Worm (Caenorhabditis elegans): ENCODE measurements around the gene srx-110.

The srx-110 gene

DNA sequence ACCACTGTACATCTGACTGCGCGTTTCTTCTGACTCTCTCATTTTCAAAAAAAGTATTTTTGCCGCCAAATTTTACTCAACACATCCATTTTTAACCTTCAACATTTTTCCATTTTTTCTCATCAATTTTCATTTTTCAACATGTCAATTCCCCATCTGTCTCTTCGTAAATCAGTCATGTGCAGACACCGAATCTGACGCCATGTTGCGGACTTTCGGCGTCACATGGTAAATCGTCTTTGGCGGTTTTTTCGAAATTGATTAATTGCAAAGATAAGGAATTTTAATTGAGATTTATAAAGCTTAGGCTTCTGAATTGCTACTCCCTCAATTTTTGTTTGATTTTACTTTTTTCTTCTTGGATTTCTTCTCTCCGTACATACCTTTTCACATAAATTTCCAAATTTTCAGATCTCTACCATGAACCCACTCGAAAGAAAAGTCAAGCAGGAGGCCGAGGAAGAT lies 26.6 kb upstream of the srx-110 start, which contains the start of gene F19B10.1 (continued):
- TF ChIP-seq rpc-1 (optimal IDR thresholded peaks at IDR 0.05) = no peak
- TF ChIP-seq rpc-1 (tag; optimal IDR thresholded peaks at IDR 0.05) = no peak
- TF ChIP-seq attf-5 (GFP tag; optimal IDR thresholded peaks at IDR 0.05) = peak; percentile 66
- TF ChIP-seq sea-2 (GFP tag; IDR thresholded peaks at IDR 0.05) = no peak
- no peak for TF ChIP-seq F49E8.2 (tag; optimal IDR thresholded peaks at IDR 0.05; ENCODE audit: insufficient read depth)
- TF ChIP-seq hmg-20 (GFP tag; IDR thresholded peaks at IDR 0.05) = no peak
- TF ChIP-seq F52B5.7 (tag; optimal IDR thresholded peaks at IDR 0.05) = no peak

DNA sequence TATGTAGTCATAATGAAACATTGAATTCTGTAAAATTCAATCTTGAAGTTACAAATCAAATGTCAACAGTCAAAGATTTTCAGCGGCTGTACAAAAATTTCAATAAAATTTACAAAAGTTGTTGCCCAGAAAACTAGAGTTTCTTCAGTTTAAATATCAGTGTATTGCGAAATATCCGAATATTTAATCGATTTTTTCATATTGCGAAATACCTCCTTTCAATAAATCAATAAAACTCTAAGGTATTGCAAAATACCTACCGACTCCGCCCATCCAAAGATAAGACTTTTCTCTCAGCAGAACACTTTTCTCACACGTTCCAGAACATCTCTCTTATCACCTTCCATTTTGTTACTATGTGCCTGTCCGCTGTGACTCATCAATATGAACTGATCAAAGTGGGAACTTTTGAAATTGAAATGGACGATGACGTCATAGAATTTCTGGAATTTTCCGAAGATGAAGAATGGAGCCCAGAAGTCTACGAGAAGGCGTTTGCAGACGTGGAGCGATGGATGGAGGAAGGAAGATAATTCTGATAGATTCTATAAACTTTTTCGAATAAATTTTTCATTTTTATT lies 24.8 kb upstream of the srx-110 start:
- TF ChIP-seq nhr-80 (tag; optimal IDR thresholded peaks at IDR 0.05) (peak; percentile 4), zfh-2 (GFP tag; conservative IDR thresholded peaks at IDR 0.05) (no peak), ama-1 (optimal IDR thresholded peaks at IDR 0.05) (no peak), ama-1 (GFP tag; optimal IDR thresholded peaks at IDR 0.05) (no peak), hrde-1 (tag; optimal IDR thresholded peaks at IDR 0.05; ENCODE audit: borderline replicate concordance) (no peak), atf-7 (tag; optimal IDR thresholded peaks at IDR 0.05) (peak; percentile 64), ztf-22 (GFP tag; optimal IDR thresholded peaks at IDR 0.05) (no peak), cebp-1 (GFP tag; IDR thresholded peaks at IDR 0.05) (peak; percentile 95), cebp-1 (tag; optimal IDR thresholded peaks at IDR 0.05) (peak; percentile 99), nfyb-1 (GFP tag; IDR thresholded peaks at IDR 0.05) (0 out of 2 replicates have a peak, but pooled peaks have one; percentile 55)

DNA sequence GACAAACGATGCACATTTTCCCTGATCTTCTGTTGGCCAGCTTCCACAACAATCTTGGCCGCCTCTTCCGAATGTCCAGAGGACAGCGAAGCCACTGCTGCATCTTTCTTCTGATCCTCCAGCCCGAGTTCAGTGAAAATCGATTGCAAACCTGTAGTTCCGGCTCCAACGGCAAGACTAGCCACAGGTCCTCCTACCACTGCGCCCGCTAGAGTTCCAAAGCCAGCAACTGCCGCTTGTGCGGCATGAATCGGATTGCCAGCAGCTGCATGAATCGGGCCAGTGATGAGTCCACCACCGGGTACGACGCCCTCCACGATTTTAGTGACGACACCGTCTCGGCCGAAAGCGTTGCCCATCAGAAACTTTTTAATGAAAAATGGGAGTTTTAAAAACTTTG lies 21.0 kb upstream of the srx-110 start, which contains the start of gene ifas-1:
ifas-1 (minus strand) TSS at position 387 of the 400 bp plus-strand sequence.
- 0 out of 2 replicates have a peak, but pooled peaks have one; percentile 21 for TF ChIP-seq ceh-58 (GFP tag; IDR thresholded peaks at IDR 0.05)
- 0 out of 2 replicates have a peak, but pooled peaks have one; percentile 30 for TF ChIP-seq K11D2.4 (GFP tag; IDR thresholded peaks at IDR 0.05)
- peak; percentile 27; the same call in 1 of the 2 replicates for TF ChIP-seq egrh-3 (GFP tag; IDR thresholded peaks at IDR 0.05)
- TF ChIP-seq rpc-1 (optimal IDR thresholded peaks at IDR 0.05) = no peak
- no peak for TF ChIP-seq rpc-1 (tag; optimal IDR thresholded peaks at IDR 0.05)
- no peak for TF ChIP-seq attf-6 (GFP tag; IDR thresholded peaks at IDR 0.05)
- TF ChIP-seq tbx-9 (tag; optimal IDR thresholded peaks at IDR 0.05; ENCODE audit: borderline replicate concordance) = no peak
- TF ChIP-seq zfh-2 (GFP tag; conservative IDR thresholded peaks at IDR 0.05) = peak; percentile 73

DNA sequence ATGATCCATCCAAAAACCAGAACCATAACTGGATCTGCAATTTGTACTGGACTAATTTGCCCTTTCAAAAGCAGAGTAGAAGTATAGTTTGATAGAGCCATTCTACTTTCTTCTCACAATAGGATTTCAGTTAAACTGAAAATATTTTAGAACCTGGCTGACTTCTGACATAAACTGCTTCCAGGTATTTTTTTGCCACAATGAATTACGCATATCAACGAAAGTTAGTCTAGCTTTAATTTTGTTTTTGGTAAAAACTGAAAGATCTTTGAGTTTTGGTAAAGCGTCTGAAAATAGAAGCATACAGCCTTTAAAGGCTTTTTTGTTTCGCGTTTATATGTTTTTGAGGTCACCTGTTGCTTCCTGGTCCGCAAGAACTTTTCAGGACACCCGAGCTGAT lies 18.7 kb upstream of the srx-110 start, which contains the start of gene srx-101:
srx-101 (minus strand) TSS at position 101 of the 400 bp plus-strand sequence.
- TF ChIP-seq aptf-3 (GFP tag; IDR thresholded peaks at IDR 0.05) (no peak), B0336.3 (GFP tag; IDR thresholded peaks at IDR 0.05) (no peak), F23B12.7 (tag; optimal IDR thresholded peaks at IDR 0.05; ENCODE audit: insufficient read depth) (no peak), hlh-12 (tag; optimal IDR thresholded peaks at IDR 0.05) (no peak)

DNA sequence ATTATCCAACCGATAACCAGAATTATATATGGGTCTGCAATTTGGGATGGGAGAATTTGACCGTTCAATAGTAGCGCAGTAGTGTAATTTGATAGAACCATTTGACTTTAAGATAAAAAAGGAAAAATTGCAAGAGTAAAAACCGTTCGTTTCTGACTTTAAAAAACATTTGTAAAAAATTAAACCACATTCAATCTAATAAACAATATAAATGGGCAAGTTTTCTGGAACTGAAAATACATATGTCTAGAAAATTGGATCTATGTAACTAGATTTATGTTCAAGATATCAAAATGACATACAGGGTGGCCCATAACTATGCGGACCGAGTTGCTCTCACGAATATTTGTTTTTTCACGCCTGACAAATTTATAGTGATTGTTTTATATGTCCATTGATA lies 14.7 kb upstream of the srx-110 start, which contains the start of gene srx-102:
srx-102 (minus strand) TSS at position 101 of the 400 bp plus-strand sequence.
- TF ChIP-seq unc-130 (GFP tag; optimal IDR thresholded peaks at IDR 0.05) (no peak), mxl-1 (tag; optimal IDR thresholded peaks at IDR 0.05) (no peak), B0035.1 (tag; optimal IDR thresholded peaks at IDR 0.05) (no peak), ceh-58 (GFP tag; IDR thresholded peaks at IDR 0.05) (no peak), F10E7.11 (tag; optimal IDR thresholded peaks at IDR 0.05) (no peak), mel-28 (tag; optimal IDR thresholded peaks at IDR 0.05; ENCODE audit: borderline replicate concordance) (no peak), bed-1 (GFP tag; IDR thresholded peaks at IDR 0.05) (no peak), F52B5.7 (tag; optimal IDR thresholded peaks at IDR 0.05) (no peak), ceh-100 (GFP tag; IDR thresholded peaks at IDR 0.05) (no peak), nfya-2 (GFP tag; IDR thresholded peaks at IDR 0.05) (no peak), F23B12.7 (tag; optimal IDR thresholded peaks at IDR 0.05; ENCODE audit: insufficient read depth) (no peak), hmg-20 (GFP tag; IDR thresholded peaks at IDR 0.05) (no peak), lin-40 (tag; optimal IDR thresholded peaks at IDR 0.05) (no peak)
